Fruit fly (Drosophila melanogaster): ENCODE results near the gene CG31223.

DNA sequence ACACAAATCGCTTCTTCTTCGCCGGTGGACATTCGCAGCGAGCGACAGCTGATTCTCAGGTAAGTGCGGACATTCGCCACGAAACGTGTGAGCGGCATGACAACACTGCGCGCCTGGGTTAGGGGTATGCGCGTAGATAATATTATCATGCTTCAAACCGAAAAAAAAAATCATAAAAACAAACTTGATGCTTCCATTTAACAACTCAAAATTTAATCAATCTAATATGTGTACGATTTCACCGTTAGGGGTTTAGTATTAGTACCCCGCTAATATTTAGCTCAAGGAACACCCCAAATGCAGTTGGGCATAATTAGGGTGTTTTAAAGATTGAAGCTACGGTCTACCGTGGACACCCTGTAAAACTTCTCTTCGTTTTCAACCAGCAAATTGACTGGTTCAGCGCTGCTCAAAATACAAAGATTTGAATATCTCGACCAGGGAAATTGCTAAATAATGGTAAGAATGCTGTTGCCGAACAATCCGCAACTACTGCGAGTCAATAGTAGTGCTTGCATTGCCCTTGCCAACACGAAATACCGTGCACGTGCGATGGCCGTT lies 9.0 kb upstream of the CG31223 start, which contains the start of the genes CG17271 and RpS20:
- TF ChIP-seq CG16779 (tag; optimal IDR thresholded peaks at IDR 0.05): peak; percentile 31
- peak; percentile 11 for TF ChIP-seq CG9139 (GFP tag; optimal IDR thresholded peaks at IDR 0.05)
- TF ChIP-seq CG11294 (GFP tag; IDR thresholded peaks at IDR 0.05): peak; percentile 83; the same call in 1 of the 2 replicates
- peak; percentile 82 for TF ChIP-seq CG15336 (GFP tag; IDR thresholded peaks at IDR 0.05)
- TF ChIP-seq dac (GFP tag; optimal IDR thresholded peaks at IDR 0.05): peak; percentile 80
- TF ChIP-seq CG3919 (GFP tag; optimal IDR thresholded peaks at IDR 0.05): peak; percentile 85
- peak; percentile 73 for TF ChIP-seq CG8119 (GFP tag; IDR thresholded peaks at IDR 0.05)
- peak; percentile 87 for TF ChIP-seq lz (GFP tag; optimal IDR thresholded peaks at IDR 0.05)
- no peak for TF ChIP-seq fd59A (GFP tag; optimal IDR thresholded peaks at IDR 0.05)
- no peak for TF ChIP-seq CG6276 (GFP tag; optimal IDR thresholded peaks at IDR 0.05)
- TF ChIP-seq achi (GFP tag; optimal IDR thresholded peaks at IDR 0.05): peak; percentile 87
- peak; percentile 90 for TF ChIP-seq esn (GFP tag; optimal IDR thresholded peaks at IDR 0.05)
- TF ChIP-seq Hr39 (GFP tag; optimal IDR thresholded peaks at IDR 0.05): peak; percentile 92
